Worm (Caenorhabditis elegans) whole organism, L4 larva: ENCODE results near the gene ZK1248.19.

Experiments
- ama-1 ChIP-seq: fragments of 150-350 bp; optimal IDR thresholded peaks from 2 replicates; lab custom pipeline; 2014; ENCODE audit warnings: inconsistent platforms, mixed read lengths
- ceh-32 ChIP-seq: sonication (generic microtip); optimal IDR thresholded peaks from 2 replicates; lab custom pipeline; 2016; ENCODE audit warnings: mild to moderate bottlenecking, missing genetic modification characterization, missing compliant biosample characterization; ENCODE audit not compliant: poor library complexity
- lin-39 ChIP-seq: fragments of 150-350 bp; optimal IDR thresholded peaks from 2 replicates; lab custom pipeline; 2014; ENCODE audit warnings: missing biosample characterization, missing genetic modification reagents, missing genetic modification characterization
- nhr-25 ChIP-seq: sonication (generic microtip); optimal IDR thresholded peaks from 2 replicates; lab custom pipeline; 2017; ENCODE audit warnings: missing genetic modification characterization, mild to moderate bottlenecking, missing compliant biosample characterization, antibody characterized with exemption, moderate library complexity, borderline replicate concordance; ENCODE audit not compliant: insufficient read depth
- pha-4 ChIP-seq, 2 experiments: fragments of 150-350 bp in 1 of 2; fragments of 200-800 bp in 1 of 2; sonication (Bioruptor generic) in 1 of 2; IDR thresholded peaks in 1 of 2; optimal IDR thresholded peaks in 1 of 2; 2 replicates each; pipeline versions ENCODE4 v1.3.6 to Lab custom; 2014 to 2022; ENCODE audit warnings: missing genetic modification characterization in 2 of 2, missing genetic modification reagents in 2 of 2, missing biosample characterization in 1 of 2, missing compliant biosample characterization in 1 of 2

DNA sequence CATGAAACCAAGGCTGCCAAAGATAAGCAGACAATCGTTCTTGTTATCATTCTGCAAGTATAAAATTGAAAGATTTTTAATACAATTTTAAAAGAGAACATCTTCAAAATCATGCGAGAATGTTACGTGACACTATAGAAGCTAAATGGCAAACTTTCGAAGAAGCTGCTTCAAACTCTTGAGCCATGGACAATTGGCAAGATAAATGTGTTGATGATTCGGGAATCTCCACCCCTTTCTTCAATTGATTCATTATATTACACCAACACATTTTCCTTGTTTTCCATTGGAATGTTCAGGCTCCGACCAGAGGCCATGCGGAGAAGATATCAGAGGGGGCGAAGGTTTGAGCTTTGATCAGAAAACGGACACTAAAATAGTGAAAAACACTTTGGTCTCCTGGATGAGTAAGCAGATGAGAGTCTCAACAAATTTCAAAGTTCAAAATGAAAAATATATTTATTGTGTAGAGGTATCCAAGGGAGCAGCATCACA lies 1.9 kb upstream of the ZK1248.19 start, which contains the start of gene lec-5:
- TF ChIP-seq ama-1 (lab: Kevin White, UChicago): no peak
- no peak for TF ChIP-seq pha-4 (GFP tag; IDR thresholded peaks at IDR 0.05; lab: Robert Waterston, UW)
- TF ChIP-seq pha-4 (tag; optimal IDR thresholded peaks at IDR 0.05; lab: Kevin White, UChicago): no peak
- TF ChIP-seq nhr-25 (tag; lab: Kevin White, UChicago): no peak
- TF ChIP-seq lin-39 (tag; lab: Kevin White, UChicago): no peak
- TF ChIP-seq ceh-32 (tag; lab: Kevin White, UChicago): no peak
